Worm (Caenorhabditis elegans) whole organism, mixed stage, embryonic: Measurements from ENCODE around the gene col-92.

Experiments used
- M03D4.4 ChIP-seq: sonication (generic microtip); optimal IDR thresholded peaks from 2 replicates; lab custom pipeline; 2017; ENCODE audit warnings: mild to moderate bottlenecking, missing genetic modification characterization, missing compliant biosample characterization
- bed-3 ChIP-seq: fragments of 200-800 bp; sonication (Bioruptor generic); optimal IDR thresholded peaks from 3 replicates; lab custom pipeline; 2018; ENCODE audit warnings: mild to moderate bottlenecking, missing genetic modification characterization, moderate library complexity, missing compliant biosample characterization
- blmp-1 ChIP-seq: fragments of 150-350 bp; optimal IDR thresholded peaks from 2 replicates; lab custom pipeline; 2014; ENCODE audit warnings: missing biosample characterization, missing genetic modification characterization
- ceh-39 ChIP-seq: fragments of 150-350 bp; optimal IDR thresholded peaks from 2 replicates; lab custom pipeline; 2014; ENCODE audit warnings: missing biosample characterization, missing genetic modification characterization
- ceh-43 ChIP-seq: fragments of 200-800 bp; sonication (Bioruptor generic); optimal IDR thresholded peaks from 2 replicates; lab custom pipeline; 2018; ENCODE audit warnings: mild to moderate bottlenecking, missing genetic modification characterization, moderate library complexity, missing compliant biosample characterization
- ceh-83 ChIP-seq: fragments of 200-800 bp; sonication (Bioruptor generic); optimal IDR thresholded peaks from 2 replicates; lab custom pipeline; 2018; ENCODE audit warnings: mild to moderate bottlenecking, missing genetic modification characterization, missing compliant biosample characterization
- ces-1 ChIP-seq: fragments of 150-350 bp; optimal IDR thresholded peaks from 2 replicates; lab custom pipeline; 2014; ENCODE audit warnings: missing biosample characterization, missing genetic modification reagents, missing genetic modification characterization
- cnd-1 ChIP-seq: fragments of 200-800 bp; sonication (Bioruptor generic); optimal IDR thresholded peaks from 2 replicates; lab custom pipeline; 2018; ENCODE audit warnings: mild to moderate bottlenecking, missing genetic modification characterization, missing compliant biosample characterization
- drap-1 ChIP-seq: fragments of 200-800 bp; sonication (Bioruptor generic); optimal IDR thresholded peaks from 3 replicates; lab custom pipeline; 2018; ENCODE audit warnings: mild to moderate bottlenecking, missing genetic modification characterization, missing compliant biosample characterization
- elt-1 ChIP-seq: sonication (generic microtip); optimal IDR thresholded peaks from 2 replicates; lab custom pipeline; 2017; ENCODE audit warnings: missing genetic modification characterization, mild to moderate bottlenecking, missing compliant biosample characterization, antibody characterized with exemption, moderate library complexity, borderline replicate concordance; ENCODE audit not compliant: insufficient read depth
- flh-1 ChIP-seq: fragments of 200-800 bp; sonication (Bioruptor generic); optimal IDR thresholded peaks from 2 replicates; lab custom pipeline; 2018; ENCODE audit warnings: mild to moderate bottlenecking, missing genetic modification characterization, moderate library complexity, missing compliant biosample characterization
- ham-2 ChIP-seq: fragments of 200-800 bp; sonication (Bioruptor generic); optimal IDR thresholded peaks from 2 replicates; lab custom pipeline; 2018; ENCODE audit warnings: mild to moderate bottlenecking, missing genetic modification characterization, missing compliant biosample characterization
- hlh-1 ChIP-seq: fragments of 150-350 bp; optimal IDR thresholded peaks from 2 replicates; lab custom pipeline; 2014; ENCODE audit warnings: missing biosample characterization, missing genetic modification reagents, missing genetic modification characterization
- lin-13 ChIP-seq: fragments of 150-350 bp; optimal IDR thresholded peaks from 2 replicates; lab custom pipeline; 2014; ENCODE audit warnings: missing biosample characterization, missing genetic modification characterization
- lin-32 ChIP-seq: fragments of 200-800 bp; sonication (Bioruptor generic); optimal IDR thresholded peaks from 2 replicates; lab custom pipeline; 2018; ENCODE audit warnings: mild to moderate bottlenecking, missing genetic modification characterization, missing compliant biosample characterization
- lsy-2 ChIP-seq: fragments of 150-350 bp; optimal IDR thresholded peaks from 2 replicates; lab custom pipeline; 2014; ENCODE audit warnings: missing biosample characterization, missing genetic modification characterization
- mab-5 ChIP-seq: fragments of 150-350 bp; optimal IDR thresholded peaks from 2 replicates; lab custom pipeline; 2014; ENCODE audit warnings: missing biosample characterization, missing genetic modification characterization
- mep-1 ChIP-seq: fragments of 150-350 bp; optimal IDR thresholded peaks from 2 replicates; lab custom pipeline; 2017; ENCODE audit warnings: missing biosample characterization, missing genetic modification reagents, missing genetic modification characterization, inconsistent platforms
- mls-2 ChIP-seq: sonication (generic microtip); optimal IDR thresholded peaks from 2 replicates; lab custom pipeline; 2016; ENCODE audit warnings: mild to moderate bottlenecking, missing genetic modification characterization, moderate library complexity, missing compliant biosample characterization
- nhr-12 ChIP-seq: fragments of 150-350 bp; optimal IDR thresholded peaks from 2 replicates; lab custom pipeline; 2014; ENCODE audit warnings: missing biosample characterization, missing genetic modification characterization
- nhr-2 ChIP-seq: fragments of 150-350 bp; optimal IDR thresholded peaks from 2 replicates; lab custom pipeline; 2014; ENCODE audit warnings: missing biosample characterization, missing genetic modification characterization
- nhr-237 ChIP-seq: fragments of 150-350 bp; optimal IDR thresholded peaks from 2 replicates; lab custom pipeline; 2014; ENCODE audit warnings: missing biosample characterization, missing genetic modification characterization
- nhr-28 ChIP-seq: fragments of 150-350 bp; optimal IDR thresholded peaks from 2 replicates; lab custom pipeline; 2014; ENCODE audit warnings: missing biosample characterization, missing genetic modification characterization
- nhr-76 ChIP-seq: sonication (generic microtip); optimal IDR thresholded peaks from 2 replicates; lab custom pipeline; 2017; ENCODE audit warnings: missing biosample characterization, missing genetic modification characterization
- pha-4 ChIP-seq: fragments of 150-350 bp; optimal IDR thresholded peaks from 2 replicates; lab custom pipeline; 2018; ENCODE audit warnings: missing biosample characterization, missing genetic modification reagents, missing genetic modification characterization
- sem-2 ChIP-seq: fragments of 200-800 bp; sonication (Bioruptor generic); optimal IDR thresholded peaks from 2 replicates; lab custom pipeline; 2018; ENCODE audit warnings: mild to moderate bottlenecking, missing genetic modification characterization, missing compliant biosample characterization
- snpc-4 ChIP-seq: fragments of 150-350 bp; optimal IDR thresholded peaks from 2 replicates; lab custom pipeline; 2014; ENCODE audit warnings: missing biosample characterization, missing genetic modification characterization
- sptf-1 ChIP-seq: sonication (generic microtip); optimal IDR thresholded peaks from 2 replicates; lab custom pipeline; 2017; ENCODE audit warnings: mild to moderate bottlenecking, missing genetic modification characterization, moderate library complexity, missing compliant biosample characterization
- unc-39 ChIP-seq: fragments of 150-350 bp; optimal IDR thresholded peaks from 2 replicates; lab custom pipeline; 2014; ENCODE audit warnings: missing biosample characterization, missing genetic modification characterization
- unc-62 ChIP-seq: fragments of 150-350 bp; optimal IDR thresholded peaks from 2 replicates; lab custom pipeline; 2014; ENCODE audit warnings: missing biosample characterization, missing genetic modification reagents, missing genetic modification characterization
- ztf-11 ChIP-seq: fragments of 150-350 bp; optimal IDR thresholded peaks from 2 replicates; lab custom pipeline; 2014; ENCODE audit warnings: missing biosample characterization, missing genetic modification characterization

Gene col-92

ce11 chrIII:11022278-11022677, 39.2 kb upstream of the col-92 start:
- TF ChIP-seq lin-32 (GFP tag; lab: Kevin White, UChicago): no peak
- TF ChIP-seq ceh-83 (GFP tag; lab: Kevin White, UChicago): peak; percentile 11

- TF ChIP-seq bed-3 (GFP tag; lab: Kevin White, UChicago): no peak
- TF ChIP-seq M03D4.4: no peak
- TF ChIP-seq hlh-1 (tag; lab: Kevin White, UChicago): no peak
- no peak for TF ChIP-seq cnd-1 (tag; lab: Kevin White, UChicago)
Observed at ce11 chrIII:11012264-11012663, 29.2 kb upstream of the col-92 start, which contains the start of gene kvs-4. kvs-4 (plus strand) TSS chrIII:11012564.

ce11 chrIII:11010597-11010996, 27.5 kb upstream of the col-92 start:
- TF ChIP-seq lsy-2: no peak
- TF ChIP-seq nhr-12 (tag; lab: Kevin White, UChicago): no peak
- TF ChIP-seq ceh-39 (tag; lab: Kevin White, UChicago): no peak
- no peak for TF ChIP-seq snpc-4
- TF ChIP-seq mls-2: no peak
- TF ChIP-seq nhr-76: no peak
- no peak for TF ChIP-seq ceh-43
- no peak for TF ChIP-seq drap-1 (GFP tag; lab: Kevin White, UChicago)

ce11 chrIII:11008869-11009268, 25.8 kb upstream of the col-92 start, which contains the start of gene exos-1:
exos-1 (plus strand) TSS chrIII:11009043.
- TF ChIP-seq flh-1 (GFP tag; lab: Kevin White, UChicago) (no peak), ztf-11 (tag; lab: Kevin White, UChicago) (no peak), nhr-2 (no peak), ces-1 (GFP tag; lab: Kevin White, UChicago) (no peak), mab-5 (tag; lab: Kevin White, UChicago) (no peak), unc-62 (GFP tag; lab: Kevin White, UChicago) (no peak), ceh-83 (GFP tag; lab: Kevin White, UChicago) (no peak), ceh-39 (tag; lab: Kevin White, UChicago) (no peak), ham-2 (GFP tag; lab: Kevin White, UChicago) (no peak), elt-1 (tag; lab: Kevin White, UChicago) (no peak), mep-1 (no peak), lin-32 (GFP tag; lab: Kevin White, UChicago) (no peak), unc-39 (tag; lab: Kevin White, UChicago) (no peak), mls-2 (no peak), pha-4 (no peak), bed-3 (GFP tag; lab: Kevin White, UChicago) (no peak), snpc-4 (no peak), nhr-28 (no peak)

ce11 chrIII:11007552-11008272, 24.7 kb upstream of the col-92 start, which contains the start of the genes fipr-17 and Y48A6B.3:
fipr-17 (minus strand) TSS chrIII:11007602.
Y48A6B.3 (plus strand) TSS chrIII:11008222.
- TF ChIP-seq ceh-83 (GFP tag; lab: Kevin White, UChicago): no peak
- TF ChIP-seq unc-62 (GFP tag; lab: Kevin White, UChicago): peak; percentile 6
- no peak for TF ChIP-seq flh-1 (GFP tag; lab: Kevin White, UChicago)
- TF ChIP-seq nhr-2: no peak
- TF ChIP-seq bed-3 (GFP tag; lab: Kevin White, UChicago): no peak
- no peak for TF ChIP-seq mls-2
- peak; percentile 36 for TF ChIP-seq blmp-1 (tag; lab: Kevin White, UChicago)
- TF ChIP-seq sptf-1 (tag; lab: Kevin White, UChicago): peak; percentile 47
- TF ChIP-seq pha-4: peak; percentile 64
- no peak for TF ChIP-seq nhr-28
- TF ChIP-seq lsy-2: peak; percentile 84
- TF ChIP-seq mep-1: peak; percentile 91
- no peak for TF ChIP-seq sem-2 (GFP tag; lab: Kevin White, UChicago)
- no peak for TF ChIP-seq ceh-43
- TF ChIP-seq lin-13 (tag; lab: Kevin White, UChicago): peak; percentile 71
- peak; percentile 91 for TF ChIP-seq nhr-237
- TF ChIP-seq unc-39 (tag; lab: Kevin White, UChicago): no peak
- TF ChIP-seq ceh-39 (tag; lab: Kevin White, UChicago): peak; percentile 85
- no peak for TF ChIP-seq mab-5 (tag; lab: Kevin White, UChicago)
- no peak for TF ChIP-seq nhr-12 (tag; lab: Kevin White, UChicago)
- TF ChIP-seq ces-1 (GFP tag; lab: Kevin White, UChicago): peak; percentile 87
- TF ChIP-seq M03D4.4: no peak
- no peak for TF ChIP-seq ham-2 (GFP tag; lab: Kevin White, UChicago)
- TF ChIP-seq hlh-1 (tag; lab: Kevin White, UChicago): peak; percentile 3
